Worm (Caenorhabditis elegans): Measurements from ENCODE around the gene nhr-71.

nhr-71 gene

ce11 chrX:13728991-13729390 lies 18.1 kb upstream of the nhr-71 start:
- TF ChIP-seq ceh-36 (tag; optimal IDR thresholded peaks at IDR 0.05) = no peak
- no peak for TF ChIP-seq tra-4 (tag; optimal IDR thresholded peaks at IDR 0.05)
- TF ChIP-seq ama-1 (optimal IDR thresholded peaks at IDR 0.05) = no peak
- no peak for TF ChIP-seq hmbx-1 (tag; optimal IDR thresholded peaks at IDR 0.05)
- TF ChIP-seq hnd-1 (tag; optimal IDR thresholded peaks at IDR 0.05) = no peak
- TF ChIP-seq scrt-1 (GFP tag; IDR thresholded peaks at IDR 0.05) = no peak
- no peak for TF ChIP-seq sea-1 (GFP tag; conservative IDR thresholded peaks at IDR 0.05)

DNA sequence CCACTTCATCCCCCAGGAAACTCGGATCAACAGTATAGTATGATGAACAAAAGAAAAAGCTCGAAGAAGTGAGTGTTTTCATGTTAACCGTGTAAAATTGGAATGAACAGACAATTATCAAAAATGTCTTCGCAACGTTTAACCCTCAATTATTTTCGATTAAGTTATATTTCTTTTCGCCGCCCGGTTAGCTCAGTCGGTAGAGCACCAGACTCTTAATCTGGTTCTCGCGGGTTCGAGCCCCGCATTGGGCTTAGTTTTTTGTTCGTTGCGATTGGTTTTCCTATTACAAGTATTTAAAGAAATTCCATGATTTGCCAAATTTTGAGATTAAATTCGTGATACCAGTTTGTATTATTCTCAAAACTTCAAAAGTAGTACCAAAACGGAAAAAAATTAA lies 17.4 kb upstream of the nhr-71 start:
- TF ChIP-seq scrt-1 (GFP tag; IDR thresholded peaks at IDR 0.05) = no peak
- no peak for TF ChIP-seq flt-1 (GFP tag; IDR thresholded peaks at IDR 0.05)
- no peak for TF ChIP-seq tbx-11 (GFP tag; IDR thresholded peaks at IDR 0.05)
- TF ChIP-seq hmg-4 (GFP tag; optimal IDR thresholded peaks at IDR 0.05) = no peak

DNA sequence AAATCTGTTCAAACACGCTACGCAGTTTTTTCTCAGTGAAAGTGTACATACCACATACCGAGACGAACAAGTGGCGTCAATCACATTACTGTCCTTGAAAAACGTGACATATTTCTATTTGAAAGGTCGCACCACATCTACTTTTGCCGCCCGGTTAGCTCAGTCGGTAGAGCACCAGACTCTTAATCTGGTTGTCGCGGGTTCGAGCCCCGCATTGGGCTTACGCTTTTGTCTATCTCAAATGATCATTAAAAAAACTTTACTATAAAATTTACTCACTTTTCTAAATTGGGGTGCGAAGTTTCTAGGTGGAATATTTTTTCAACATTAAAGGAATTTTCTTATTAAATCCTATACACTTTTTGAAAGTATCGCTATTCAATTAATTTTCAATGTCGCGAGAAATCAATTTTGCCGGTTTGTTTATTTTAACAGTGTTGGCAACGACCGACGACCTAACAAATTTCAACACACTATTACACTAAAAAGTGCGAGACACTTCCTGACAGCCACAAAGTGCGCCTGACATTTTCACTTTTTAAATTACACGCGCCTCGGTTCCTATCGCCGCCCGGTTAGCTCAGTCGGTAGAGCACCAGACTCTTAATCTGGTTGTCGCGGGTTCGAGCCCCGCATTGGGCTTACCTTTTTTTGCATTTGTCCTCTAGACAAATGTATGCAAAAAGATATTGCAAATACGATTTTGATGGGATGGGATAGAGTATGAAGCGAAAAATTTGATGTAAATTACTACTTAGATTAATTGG lies 16.7 kb upstream of the nhr-71 start:
- TF ChIP-seq tbx-11 (GFP tag; IDR thresholded peaks at IDR 0.05) = no peak
- no peak for TF ChIP-seq ceh-36 (tag; optimal IDR thresholded peaks at IDR 0.05)
- TF ChIP-seq hmg-4 (GFP tag; optimal IDR thresholded peaks at IDR 0.05) = no peak
- peak; percentile 60 for TF ChIP-seq pes-1 (GFP tag; IDR thresholded peaks at IDR 0.05)
- peak; percentile 42; the same call in 1 of the 2 replicates for TF ChIP-seq flt-1 (GFP tag; IDR thresholded peaks at IDR 0.05)
- TF ChIP-seq tbx-37 (GFP tag; conservative IDR thresholded peaks at IDR 0.05) = peak; percentile 51; the same call in 1 of the 2 replicates
- peak; percentile 1 for TF ChIP-seq B0310.2 (tag; optimal IDR thresholded peaks at IDR 0.05)
- TF ChIP-seq sea-1 (GFP tag; conservative IDR thresholded peaks at IDR 0.05) = 0 out of 2 replicates have a peak, but pooled peaks have one; percentile 36

DNA sequence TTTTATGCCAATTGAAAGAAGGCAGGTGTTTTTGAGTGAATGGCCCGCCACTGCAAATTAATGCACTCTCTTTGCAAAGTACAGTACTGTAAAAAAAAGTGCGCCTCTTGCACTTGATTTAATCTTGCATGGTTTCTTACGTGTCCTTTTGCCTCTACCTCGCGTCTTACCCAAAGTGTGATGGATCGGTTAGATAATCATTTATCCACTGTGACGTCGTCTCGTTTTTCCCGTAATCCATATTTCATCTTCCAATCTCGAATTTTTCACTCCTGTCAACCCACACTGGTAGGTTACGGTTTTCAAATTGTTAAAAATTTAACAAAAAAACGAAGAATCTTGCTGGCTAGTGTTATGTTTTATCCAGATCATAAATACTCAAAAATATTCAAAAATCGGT lies 10.4 kb upstream of the nhr-71 start:
- TF ChIP-seq B0310.2 (tag; optimal IDR thresholded peaks at IDR 0.05) (no peak), hmg-4 (GFP tag; optimal IDR thresholded peaks at IDR 0.05) (no peak), scrt-1 (GFP tag; IDR thresholded peaks at IDR 0.05) (no peak), sea-1 (GFP tag; conservative IDR thresholded peaks at IDR 0.05) (no peak), aly-1 (tag; optimal IDR thresholded peaks at IDR 0.05) (no peak)

- TF ChIP-seq ets-7 (tag; optimal IDR thresholded peaks at IDR 0.05) (no peak), sea-1 (GFP tag; conservative IDR thresholded peaks at IDR 0.05) (no peak), hmbx-1 (tag; optimal IDR thresholded peaks at IDR 0.05) (no peak), pes-1 (GFP tag; IDR thresholded peaks at IDR 0.05) (no peak), aly-1 (tag; optimal IDR thresholded peaks at IDR 0.05) (no peak), F13C5.2 (tag; optimal IDR thresholded peaks at IDR 0.05) (no peak)
Measured at ce11 chrX:13739125-13739820, 7.8 kb upstream of the nhr-71 start.

DNA sequence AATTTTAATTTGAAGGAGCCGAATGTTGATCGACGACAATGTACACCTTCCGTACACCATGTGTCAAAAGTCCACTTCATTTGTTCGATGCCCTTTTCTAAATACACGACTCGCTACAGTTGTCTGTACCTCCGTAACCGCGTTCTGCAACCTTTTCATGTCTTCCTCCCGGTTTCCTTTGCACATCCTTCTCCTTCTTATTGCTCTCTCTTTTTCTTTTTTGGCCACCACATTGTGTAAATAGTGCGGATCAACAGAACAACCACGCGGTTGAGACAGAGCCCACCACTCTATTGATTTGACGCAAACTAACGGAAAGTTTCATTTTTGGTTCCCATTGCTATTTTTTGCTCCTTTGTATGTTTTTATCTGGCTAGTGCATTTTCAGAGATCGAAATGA lies 3.7 kb upstream of the nhr-71 start:
- TF ChIP-seq sea-1 (GFP tag; conservative IDR thresholded peaks at IDR 0.05) = no peak
- TF ChIP-seq F13C5.2 (tag; optimal IDR thresholded peaks at IDR 0.05) = no peak
- no peak for TF ChIP-seq flt-1 (GFP tag; IDR thresholded peaks at IDR 0.05)
- no peak for TF ChIP-seq B0310.2 (tag; optimal IDR thresholded peaks at IDR 0.05)
- no peak for TF ChIP-seq aly-1 (tag; optimal IDR thresholded peaks at IDR 0.05)
- no peak for TF ChIP-seq tbx-37 (GFP tag; conservative IDR thresholded peaks at IDR 0.05)
- no peak for TF ChIP-seq ceh-13 (GFP tag; optimal IDR thresholded peaks at IDR 0.05)
- no peak for TF ChIP-seq hmbx-1 (tag; optimal IDR thresholded peaks at IDR 0.05)
- no peak for TF ChIP-seq ets-7 (tag; optimal IDR thresholded peaks at IDR 0.05)
- no peak for TF ChIP-seq tbx-11 (GFP tag; IDR thresholded peaks at IDR 0.05)
- no peak for TF ChIP-seq ceh-36 (tag; optimal IDR thresholded peaks at IDR 0.05)
- TF ChIP-seq pes-1 (GFP tag; IDR thresholded peaks at IDR 0.05) = no peak
- TF ChIP-seq hmg-4 (GFP tag; optimal IDR thresholded peaks at IDR 0.05) = no peak
- no peak for TF ChIP-seq tra-4 (tag; optimal IDR thresholded peaks at IDR 0.05)

DNA sequence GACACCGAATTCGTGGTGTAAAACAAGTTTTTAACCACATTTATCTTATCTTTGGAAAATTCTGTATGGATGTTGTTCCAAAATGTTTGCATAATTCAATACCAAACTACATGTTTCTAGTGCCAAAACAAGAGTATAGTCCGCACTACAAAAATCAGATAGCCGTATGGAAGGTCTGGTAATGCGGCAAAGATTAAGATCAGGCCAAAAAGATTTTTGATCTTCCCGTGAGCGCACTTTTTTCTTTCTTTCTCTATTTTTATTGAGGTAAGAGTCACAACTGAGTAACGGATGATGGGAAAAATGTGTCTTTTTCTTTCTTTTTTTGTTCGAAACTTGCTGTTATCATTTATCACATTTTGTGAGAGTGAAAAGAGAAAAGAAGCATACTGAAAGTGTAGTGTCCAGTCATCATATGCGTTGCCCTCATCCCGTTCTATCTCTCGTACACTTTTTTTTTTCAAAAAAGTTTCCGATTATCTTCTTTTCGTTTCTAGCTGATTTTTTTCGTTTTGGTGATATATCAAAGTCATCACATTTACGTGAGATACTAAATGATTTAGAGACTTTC lies 2.5 kb upstream of the nhr-71 start:
- TF ChIP-seq ceh-36 (tag; optimal IDR thresholded peaks at IDR 0.05) = no peak
- no peak for TF ChIP-seq tra-4 (tag; optimal IDR thresholded peaks at IDR 0.05)
- TF ChIP-seq tbx-37 (GFP tag; conservative IDR thresholded peaks at IDR 0.05) = no peak
- no peak for TF ChIP-seq pes-1 (GFP tag; IDR thresholded peaks at IDR 0.05)
- TF ChIP-seq hnd-1 (tag; optimal IDR thresholded peaks at IDR 0.05) = no peak

DNA sequence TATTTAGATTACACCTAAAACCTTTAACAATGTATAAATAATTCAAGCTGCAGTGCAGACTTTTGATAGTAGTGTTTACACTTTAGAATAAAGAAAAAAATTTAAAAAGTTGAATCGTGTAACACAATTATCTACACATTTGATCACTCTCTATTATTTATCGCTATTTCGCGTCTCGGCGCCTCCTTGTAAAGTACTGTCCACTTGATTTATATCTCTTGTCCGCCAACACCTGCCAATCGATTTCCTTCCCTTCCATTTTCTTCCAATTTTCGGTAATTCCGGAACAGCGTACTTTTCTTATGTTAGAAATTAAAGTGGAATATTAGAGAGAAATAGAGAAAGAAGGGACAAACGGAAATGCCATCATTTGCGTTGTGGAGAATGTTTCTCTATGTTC lies 1.6 kb upstream of the nhr-71 start:
- no peak for TF ChIP-seq tbx-37 (GFP tag; conservative IDR thresholded peaks at IDR 0.05)

ce11 chrX:13746231-13746630 lies 884 bp upstream of the nhr-71 start:
- TF ChIP-seq aly-1 (tag; optimal IDR thresholded peaks at IDR 0.05) (no peak), F13C5.2 (tag; optimal IDR thresholded peaks at IDR 0.05) (no peak), scrt-1 (GFP tag; IDR thresholded peaks at IDR 0.05) (no peak), sea-1 (GFP tag; conservative IDR thresholded peaks at IDR 0.05) (no peak), flt-1 (GFP tag; IDR thresholded peaks at IDR 0.05) (no peak), tbx-37 (GFP tag; conservative IDR thresholded peaks at IDR 0.05) (no peak), ceh-13 (GFP tag; optimal IDR thresholded peaks at IDR 0.05) (no peak), ets-7 (tag; optimal IDR thresholded peaks at IDR 0.05) (no peak), tbx-11 (GFP tag; IDR thresholded peaks at IDR 0.05) (no peak), tra-4 (tag; optimal IDR thresholded peaks at IDR 0.05) (no peak), pes-1 (GFP tag; IDR thresholded peaks at IDR 0.05) (no peak)
